Fruit fly (Drosophila melanogaster) whole organism, adult: ENCODE data around the gene sog.

Source experiments
- CG11617 ChIP-seq: fragments of 200-800 bp; sonication (Bioruptor generic); optimal IDR thresholded peaks from 2 replicates; lab custom pipeline; 2017; ENCODE audit warnings: mild to moderate bottlenecking, missing biosample characterization, missing genetic modification reagents, missing genetic modification characterization
- CG1620 ChIP-seq: fragments of 200-800 bp; sonication (Bioruptor generic); optimal IDR thresholded peaks from 2 replicates; lab custom pipeline; 2016; ENCODE audit warnings: missing biosample characterization, missing genetic modification characterization
- CG33017 ChIP-seq: fragments of 200-800 bp; sonication (Bioruptor generic); optimal IDR thresholded peaks from 2 replicates; lab custom pipeline; 2018; ENCODE audit warnings: missing biosample characterization, mild to moderate bottlenecking, missing genetic modification characterization, moderate library complexity
- CG7045 ChIP-seq: fragments of 200-800 bp; sonication (Bioruptor generic); optimal IDR thresholded peaks from 2 replicates; lab custom pipeline; 2017; ENCODE audit warnings: missing biosample characterization, mild to moderate bottlenecking, missing genetic modification characterization
- Clk ChIP-seq: fragments of 200-800 bp; sonication (Bioruptor generic); optimal IDR thresholded peaks from 2 replicates; lab custom pipeline; 2017; ENCODE audit warnings: missing biosample characterization, missing genetic modification characterization
- Crg-1 ChIP-seq: fragments of 200-800 bp; sonication (Bioruptor generic); optimal IDR thresholded peaks from 2 replicates; lab custom pipeline; 2016; ENCODE audit warnings: missing biosample characterization, missing genetic modification characterization
- Mnt ChIP-seq: fragments of 200-800 bp; sonication (Bioruptor generic); optimal IDR thresholded peaks from 2 replicates; lab custom pipeline; 2016; ENCODE audit warnings: missing biosample characterization, mild to moderate bottlenecking, missing genetic modification characterization
- bab1 ChIP-seq: fragments of 200-800 bp; sonication (Bioruptor generic); optimal IDR thresholded peaks from 3 replicates; lab custom pipeline; 2019; ENCODE audit warnings: missing biosample characterization, mild to moderate bottlenecking, missing genetic modification characterization, moderate library complexity
- cnc ChIP-seq, 2 experiments: fragments of >200 bp; optimal IDR thresholded peaks; 2 replicates each; lab custom pipeline; 2017
- kay ChIP-seq: fragments of 200-800 bp; sonication (Bioruptor generic); peaks from one replicate; lab custom pipeline; 2016; ENCODE audit warnings: missing biosample characterization, missing genetic modification characterization, borderline replicate concordance
- pad ChIP-seq: fragments of 200-800 bp; sonication (Bioruptor generic); optimal IDR thresholded peaks from 3 replicates; lab custom pipeline; 2017; ENCODE audit warnings: missing biosample characterization, missing genetic modification characterization, mild to moderate bottlenecking, moderate library complexity, missing genetic modification reagents
- tj ChIP-seq: fragments of 200-800 bp; sonication (Bioruptor generic); optimal IDR thresholded peaks from 3 replicates; lab custom pipeline; 2017; ENCODE audit warnings: missing biosample characterization, mild to moderate bottlenecking, missing genetic modification characterization, moderate library complexity
- toe ChIP-seq: fragments of 200-800 bp; sonication (Bioruptor generic); optimal IDR thresholded peaks from 2 replicates; lab custom pipeline; 2016; ENCODE audit warnings: missing biosample characterization, missing genetic modification characterization

DNA sequence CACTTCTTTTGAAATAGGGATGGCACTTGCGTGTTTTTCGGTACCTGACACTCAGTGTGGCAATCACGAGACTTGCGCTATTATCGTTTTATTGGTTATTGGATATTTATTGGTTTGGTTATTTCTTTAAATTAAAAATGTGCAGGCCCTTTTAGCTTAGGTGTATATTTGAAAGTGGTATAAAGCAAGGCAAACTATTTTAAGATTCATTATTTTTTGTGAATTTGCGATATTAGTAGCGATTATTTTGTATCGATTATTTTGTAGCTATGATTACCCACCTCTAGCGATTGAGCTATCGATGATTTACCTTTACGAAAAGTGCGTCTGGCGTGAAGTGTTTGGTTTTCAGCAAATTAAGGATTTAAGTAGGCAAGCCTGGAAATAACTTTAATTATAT lies 50.4 kb downstream of the sog start, which contains the start of the genes CG9215 and CG8097:
- peak; percentile 69 for TF ChIP-seq Mnt (GFP tag; lab: Kevin White, UChicago)
- peak; percentile 57 for TF ChIP-seq CG11617 (GFP tag; lab: Kevin White, UChicago)
- peak; percentile 51 for TF ChIP-seq Crg-1 (GFP tag; lab: Kevin White, UChicago)
- TF ChIP-seq CG1620 (GFP tag; lab: Kevin White, UChicago) = peak; percentile 83
- TF ChIP-seq Clk (GFP tag; lab: Kevin White, UChicago) = no peak
- no peak for TF ChIP-seq kay (GFP tag; lab: Kevin White, UChicago)
- peak; percentile 65 for TF ChIP-seq bab1 (GFP tag; lab: Kevin White, UChicago)
- TF ChIP-seq toe = peak; percentile 73
- no peak for TF ChIP-seq CG33017 (tag; lab: Kevin White, UChicago)
- TF ChIP-seq CG7045 (GFP tag; lab: Kevin White, UChicago) = no peak
- TF ChIP-seq tj (GFP tag; lab: Kevin White, UChicago) = peak; percentile 15
- no peak for TF ChIP-seq cnc (optimal IDR thresholded peaks at IDR 0.05; lab: Kevin White, UChicago)
- TF ChIP-seq pad (GFP tag; lab: Kevin White, UChicago) = peak; percentile 49
